Worm (Caenorhabditis elegans): ENCODE results near the gene asp-3.

The asp-3 gene

DNA sequence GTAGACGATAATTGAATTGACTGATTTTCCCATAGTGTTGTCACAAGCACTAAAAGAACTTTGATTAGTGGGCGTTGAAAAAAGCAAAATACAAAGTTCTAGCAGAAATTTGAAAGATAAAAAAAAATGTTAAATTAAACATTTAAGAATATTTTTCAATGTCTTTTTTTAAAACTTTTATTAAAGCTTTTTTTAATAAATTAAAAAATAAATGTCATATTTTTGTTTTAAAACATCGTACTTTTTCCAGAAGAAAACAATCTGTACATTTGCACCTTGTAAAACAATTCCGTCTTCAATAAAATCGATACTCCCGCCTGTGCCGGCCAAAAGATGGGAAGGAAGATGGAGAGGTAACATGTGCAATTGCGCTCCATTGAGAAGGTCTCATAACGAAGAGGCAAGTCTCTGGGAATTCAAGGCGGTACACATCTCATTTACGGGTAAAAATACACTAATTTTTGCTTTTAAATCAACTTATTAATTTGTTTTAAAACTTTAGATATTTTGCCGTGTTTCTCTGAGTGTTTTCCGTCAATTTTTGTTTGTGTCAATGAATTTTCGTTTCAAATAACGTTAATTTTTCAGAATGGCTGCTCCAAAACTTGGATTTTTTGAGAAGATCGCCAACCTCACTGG is 49.9 kb downstream of the asp-3 start, which contains the start of the genes glr-6 and asg-2:
TSS of gene glr-6 (minus strand) at position 51 of the 639 bp plus-strand sequence.
TSS of gene asg-2 (plus strand) at position 589 of the 639 bp plus-strand sequence.
- TF ChIP-seq ces-1 (GFP tag; optimal IDR thresholded peaks at IDR 0.05): no peak
- TF ChIP-seq unc-62 (GFP tag; optimal IDR thresholded peaks at IDR 0.05): no peak
- peak; percentile 98 for TF ChIP-seq C16A3.4 (tag; optimal IDR thresholded peaks at IDR 0.05)
- TF ChIP-seq sptf-1 (tag; optimal IDR thresholded peaks at IDR 0.05): no peak
- TF ChIP-seq rnt-1 (tag; optimal IDR thresholded peaks at IDR 0.05): peak; percentile 86
- no peak for TF ChIP-seq hlh-4 (tag; optimal IDR thresholded peaks at IDR 0.05)
- peak in 1 of 2 experiments; percentile 84 for TF ChIP-seq mdl-1 (tag; optimal IDR thresholded peaks at IDR 0.05)
- peak; percentile 27 for TF ChIP-seq elt-2 (tag; optimal IDR thresholded peaks at IDR 0.05)
- no peak for TF ChIP-seq nhr-12 (tag; optimal IDR thresholded peaks at IDR 0.05)
- TF ChIP-seq nhr-28 (tag; optimal IDR thresholded peaks at IDR 0.05): no peak
- TF ChIP-seq Y116A8C.19 (tag; optimal IDR thresholded peaks at IDR 0.05; ENCODE audit: borderline replicate concordance): no peak
- peak; percentile 63 to 89 for TF ChIP-seq lin-35 (GFP tag; optimal IDR thresholded peaks at IDR 0.05)
- TF ChIP-seq swsn-7 (tag; optimal IDR thresholded peaks at IDR 0.05): peak; percentile 83
- TF ChIP-seq nhr-20 (tag; optimal IDR thresholded peaks at IDR 0.05): peak; percentile 86
- peak; percentile 21 for TF ChIP-seq sox-4 (tag; optimal IDR thresholded peaks at IDR 0.05)
- TF ChIP-seq nhr-84 (tag; optimal IDR thresholded peaks at IDR 0.05): no peak
- peak; percentile 40 for TF ChIP-seq lir-3 (tag; optimal IDR thresholded peaks at IDR 0.05; ENCODE audit: poor library complexity)
- peak; percentile 43 for TF ChIP-seq irx-1 (tag; optimal IDR thresholded peaks at IDR 0.05)
- TF ChIP-seq jun-1 (tag; optimal IDR thresholded peaks at IDR 0.05): peak; percentile 58
- TF ChIP-seq snpc-4 (tag; optimal IDR thresholded peaks at IDR 0.05): peak; percentile 28
- TF ChIP-seq lin-13 (GFP tag; optimal IDR thresholded peaks at IDR 0.05): peak; percentile 78
- TF ChIP-seq nhr-85 (tag): peak; percentile 88
- no peak for TF ChIP-seq efl-3 (GFP tag; optimal IDR thresholded peaks at IDR 0.05)
- TF ChIP-seq ceh-8 (GFP tag; optimal IDR thresholded peaks at IDR 0.05): no peak
- no peak for TF ChIP-seq nhr-76 (tag; optimal IDR thresholded peaks at IDR 0.05)
- peak in 3 of 6 experiments; percentile 26 to 70 (median 30) for TF ChIP-seq elt-3 (tag; optimal IDR thresholded peaks at IDR 0.05)
- TF ChIP-seq fkh-8 (tag; optimal IDR thresholded peaks at IDR 0.05): peak; percentile 77
- no peak for TF ChIP-seq fkh-4 (tag; optimal IDR thresholded peaks at IDR 0.05; ENCODE audit: borderline replicate concordance)
- peak; percentile 60 to 76 (median 62) for TF ChIP-seq ceh-82 (tag; optimal IDR thresholded peaks at IDR 0.05)
- TF ChIP-seq pqm-1 (tag; optimal IDR thresholded peaks at IDR 0.05): no peak
- TF ChIP-seq unc-86 (tag; optimal IDR thresholded peaks at IDR 0.05): peak; percentile 44
- no peak for TF ChIP-seq hlh-17 (GFP tag; optimal IDR thresholded peaks at IDR 0.05; ENCODE audit: borderline replicate concordance)
- TF ChIP-seq tbx-2 (tag; optimal IDR thresholded peaks at IDR 0.05): peak; percentile 78
- peak; percentile 55 for TF ChIP-seq lin-39 (tag; optimal IDR thresholded peaks at IDR 0.05)
- no peak for TF ChIP-seq tlp-1 (tag; optimal IDR thresholded peaks at IDR 0.05)
- peak in 1 of 2 experiments; percentile 3 for TF ChIP-seq egl-27 (tag; optimal IDR thresholded peaks at IDR 0.05)
- no peak for TF ChIP-seq unc-30 (tag; optimal IDR thresholded peaks at IDR 0.05)
- peak; percentile 67 to 79 (median 75) for TF ChIP-seq dpl-1 (GFP tag; optimal IDR thresholded peaks at IDR 0.05)
- TF ChIP-seq ceh-63 (GFP tag; optimal IDR thresholded peaks at IDR 0.05): no peak
- TF ChIP-seq lin-15B (tag; optimal IDR thresholded peaks at IDR 0.05): peak; percentile 86
- TF ChIP-seq lin-14 (GFP tag; optimal IDR thresholded peaks at IDR 0.05): peak; percentile 89
- peak; percentile 82 for TF ChIP-seq nhr-19 (GFP tag; conservative IDR thresholded peaks at IDR 0.05)
- TF ChIP-seq sup-37 (GFP tag; optimal IDR thresholded peaks at IDR 0.05): no peak
- TF ChIP-seq C34B4.2 (tag; optimal IDR thresholded peaks at IDR 0.05): no peak
- no peak for TF ChIP-seq ama-1 (optimal IDR thresholded peaks at IDR 0.05)
- no peak for TF ChIP-seq vab-15 (tag; optimal IDR thresholded peaks at IDR 0.05)
- no peak for TF ChIP-seq mef-2 (tag; optimal IDR thresholded peaks at IDR 0.05)
- peak; percentile 76 for TF ChIP-seq blmp-1 (tag; optimal IDR thresholded peaks at IDR 0.05)
- TF ChIP-seq isw-1 (GFP tag; IDR thresholded peaks at IDR 0.05): peak; percentile 46
- TF ChIP-seq ets-5 (GFP tag; IDR thresholded peaks at IDR 0.05): no peak
- TF ChIP-seq F16B12.6 (tag; optimal IDR thresholded peaks at IDR 0.05): peak; percentile 37
- TF ChIP-seq hpl-2 (GFP tag; optimal IDR thresholded peaks at IDR 0.05): peak; percentile 66

Data from whole organism, L1 larva.